Worm (Caenorhabditis elegans): ENCODE data around the gene perm-4.

Gene perm-4

ce11 chrIV:1105999-1106398 is 18.9 kb downstream of the perm-4 start:
- no peak for TF ChIP-seq egl-27 (tag; optimal IDR thresholded peaks at IDR 0.05)
- TF ChIP-seq pag-3 (tag; optimal IDR thresholded peaks at IDR 0.05; ENCODE audit: borderline replicate concordance, insufficient read depth): peak; percentile 31
- TF ChIP-seq nhr-12 (tag; optimal IDR thresholded peaks at IDR 0.05): no peak
- TF ChIP-seq nhr-76 (tag; optimal IDR thresholded peaks at IDR 0.05): no peak
- TF ChIP-seq fkh-4 (tag; optimal IDR thresholded peaks at IDR 0.05; ENCODE audit: borderline replicate concordance): no peak
- peak; percentile 29 for TF ChIP-seq lin-14 (GFP tag; optimal IDR thresholded peaks at IDR 0.05)
- TF ChIP-seq unc-130 (tag; optimal IDR thresholded peaks at IDR 0.05): no peak
- no peak for TF ChIP-seq irx-1 (tag; optimal IDR thresholded peaks at IDR 0.05)
- peak; percentile 28 for TF ChIP-seq rnt-1 (tag; optimal IDR thresholded peaks at IDR 0.05)
- TF ChIP-seq fkh-8 (tag; optimal IDR thresholded peaks at IDR 0.05): no peak
- TF ChIP-seq nhr-71 (tag; optimal IDR thresholded peaks at IDR 0.05): peak; percentile 29

ce11 chrIV:1105104-1105503 is 19.8 kb downstream of the perm-4 start:
- no peak for TF ChIP-seq skn-1 (tag; optimal IDR thresholded peaks at IDR 0.05)
- TF ChIP-seq hpl-2 (GFP tag; optimal IDR thresholded peaks at IDR 0.05): no peak
- TF ChIP-seq efl-3 (GFP tag; optimal IDR thresholded peaks at IDR 0.05): no peak
- peak; percentile 16 to 32 for TF ChIP-seq lsy-2 (tag; optimal IDR thresholded peaks at IDR 0.05)
- TF ChIP-seq ceh-88 (GFP tag; IDR thresholded peaks at IDR 0.05): no peak
- TF ChIP-seq nhr-71 (tag; optimal IDR thresholded peaks at IDR 0.05): peak; percentile 76
- TF ChIP-seq snu-23 (GFP tag; optimal IDR thresholded peaks at IDR 0.05): peak; percentile 36
- no peak for TF ChIP-seq snpc-4 (tag; optimal IDR thresholded peaks at IDR 0.05)
- peak; percentile 38 for TF ChIP-seq nhr-19 (GFP tag; conservative IDR thresholded peaks at IDR 0.05)
- TF ChIP-seq unc-130 (tag; optimal IDR thresholded peaks at IDR 0.05): peak; percentile 27
- no peak for TF ChIP-seq sox-4 (tag; optimal IDR thresholded peaks at IDR 0.05)
- peak; percentile 77 for TF ChIP-seq rnt-1 (tag; optimal IDR thresholded peaks at IDR 0.05)

- TF ChIP-seq elt-3 (tag; optimal IDR thresholded peaks at IDR 0.05) (no peak), ets-5 (GFP tag; IDR thresholded peaks at IDR 0.05) (no peak), egl-27 (tag; optimal IDR thresholded peaks at IDR 0.05) (no peak), zip-4 (GFP tag; optimal IDR thresholded peaks at IDR 0.05) (no peak), ama-1 (optimal IDR thresholded peaks at IDR 0.05) (no peak), mef-2 (tag; optimal IDR thresholded peaks at IDR 0.05) (no peak), mab-9 (GFP tag; IDR thresholded peaks at IDR 0.05) (no peak), nhr-90 (tag; optimal IDR thresholded peaks at IDR 0.05; ENCODE audit: poor library complexity) (no peak), pax-3 (tag; optimal IDR thresholded peaks at IDR 0.05) (no peak)
These were observed 20.4 kb downstream of the perm-4 start, which contains the start of the genes C44B12.9 and C44B12.3 for ce11 chrIV:1104518-1104917. TSS of gene C44B12.9 (minus strand) at chrIV:1104618. TSS of gene C44B12.3 (plus strand) at chrIV:1104766.

- TF ChIP-seq jun-1 (tag; optimal IDR thresholded peaks at IDR 0.05) (no peak), ets-5 (GFP tag; IDR thresholded peaks at IDR 0.05) (no peak), pax-3 (tag; optimal IDR thresholded peaks at IDR 0.05) (no peak), hlh-4 (tag; optimal IDR thresholded peaks at IDR 0.05) (no peak)
These were observed 27.8 kb downstream of the perm-4 start, which contains the start of gene cox-18 for ce11 chrIV:1097153-1097552. TSS of gene cox-18 (plus strand) at chrIV:1097453.

ce11 chrIV:1096154-1096553 is 28.8 kb downstream of the perm-4 start:
- no peak for TF ChIP-seq ztf-4 (tag; optimal IDR thresholded peaks at IDR 0.05)
- TF ChIP-seq rnt-1 (tag; optimal IDR thresholded peaks at IDR 0.05): no peak
- TF ChIP-seq C04F5.9 (tag; optimal IDR thresholded peaks at IDR 0.05): no peak
- no peak for TF ChIP-seq aha-1 (tag; optimal IDR thresholded peaks at IDR 0.05)
- no peak for TF ChIP-seq dsc-1 (tag; optimal IDR thresholded peaks at IDR 0.05)
- no peak for TF ChIP-seq grh-1 (GFP tag; IDR thresholded peaks at IDR 0.05)
- TF ChIP-seq Y116A8C.19 (tag; optimal IDR thresholded peaks at IDR 0.05; ENCODE audit: borderline replicate concordance): no peak
